Worm (Caenorhabditis elegans) whole organism, late embryonic: Measurements from ENCODE around the gene srlf-16.

Experiments used
- C08G9.2 ChIP-seq: sonication (generic microtip); optimal IDR thresholded peaks from 2 replicates; lab custom pipeline; 2016; ENCODE audit warnings: mild to moderate bottlenecking, missing genetic modification characterization, moderate library complexity, missing compliant biosample characterization
- F13H6.1 ChIP-seq: sonication (generic microtip); optimal IDR thresholded peaks from 2 replicates; lab custom pipeline; 2016; ENCODE audit warnings: missing genetic modification characterization, missing compliant biosample characterization
- T23F11.4 ChIP-seq: fragments of 200-800 bp; sonication (Bioruptor generic); optimal IDR thresholded peaks from 2 replicates; lab custom pipeline; 2018; ENCODE audit warnings: mild to moderate bottlenecking, missing genetic modification characterization, missing compliant biosample characterization
- Y22D7AL.16 ChIP-seq: sonication (generic microtip); optimal IDR thresholded peaks from 2 replicates; lab custom pipeline; 2016; ENCODE audit warnings: missing genetic modification characterization, missing compliant biosample characterization
- ceh-14 ChIP-seq: sonication (generic microtip); optimal IDR thresholded peaks from 2 replicates; lab custom pipeline; 2016; ENCODE audit warnings: missing genotype, missing genetic modification characterization, missing compliant biosample characterization
- ceh-19 ChIP-seq: fragments of 200-800 bp; sonication (Bioruptor generic); optimal IDR thresholded peaks from 2 replicates; lab custom pipeline; 2018; ENCODE audit warnings: mild to moderate bottlenecking, missing genetic modification characterization, missing compliant biosample characterization
- ceh-2 ChIP-seq: sonication (generic microtip); optimal IDR thresholded peaks from 2 replicates; lab custom pipeline; 2016; ENCODE audit warnings: missing genotype, missing genetic modification characterization, missing compliant biosample characterization
- ceh-22 ChIP-seq: sonication (generic microtip); optimal IDR thresholded peaks from 2 replicates; lab custom pipeline; 2017; ENCODE audit warnings: missing biosample characterization, missing genetic modification characterization
- ceh-30 ChIP-seq: fragments of 150-350 bp; optimal IDR thresholded peaks from 2 replicates; lab custom pipeline; 2014; ENCODE audit warnings: missing biosample characterization, missing genetic modification characterization
- ceh-31 ChIP-seq: sonication (generic microtip); optimal IDR thresholded peaks from 2 replicates; lab custom pipeline; 2016; ENCODE audit warnings: missing genetic modification characterization, missing compliant biosample characterization
- ceh-34 ChIP-seq: sonication (generic microtip); optimal IDR thresholded peaks from 2 replicates; lab custom pipeline; 2016; ENCODE audit warnings: mild to moderate bottlenecking, missing genetic modification characterization, missing compliant biosample characterization
- ceh-45 ChIP-seq: fragments of 200-800 bp; sonication (Bioruptor generic); IDR thresholded peaks from 2 replicates; pipeline ENCODE4 v1.3.6; 2022; ENCODE audit warnings: missing genetic modification reagents, missing genetic modification characterization, missing compliant biosample characterization
- ceh-48 ChIP-seq: sonication (generic microtip); optimal IDR thresholded peaks from 2 replicates; lab custom pipeline; 2016; ENCODE audit warnings: missing genetic modification characterization, inconsistent platforms, missing compliant biosample characterization
- ceh-6 ChIP-seq: fragments of 200-800 bp; sonication (Bioruptor generic); optimal IDR thresholded peaks from 2 replicates; lab custom pipeline; 2018; ENCODE audit warnings: mild to moderate bottlenecking, missing genetic modification characterization, missing compliant biosample characterization
- che-1 ChIP-seq: sonication (generic microtip); optimal IDR thresholded peaks from 2 replicates; lab custom pipeline; 2016; ENCODE audit warnings: mild to moderate bottlenecking, missing genetic modification characterization, missing compliant biosample characterization
- dmd-4 ChIP-seq: sonication (generic microtip); optimal IDR thresholded peaks from 2 replicates; lab custom pipeline; 2016; ENCODE audit warnings: borderline replicate concordance, missing genetic modification characterization, missing compliant biosample characterization
- elt-4 ChIP-seq: sonication (generic microtip); optimal IDR thresholded peaks from 2 replicates; lab custom pipeline; 2016; ENCODE audit warnings: missing genetic modification characterization, missing compliant biosample characterization
- ets-4 ChIP-seq: sonication (generic microtip); optimal IDR thresholded peaks from 2 replicates; lab custom pipeline; 2016; ENCODE audit warnings: missing genetic modification characterization, missing compliant biosample characterization
- eyg-1 ChIP-seq: sonication (generic microtip); optimal IDR thresholded peaks from 2 replicates; lab custom pipeline; 2016; ENCODE audit warnings: missing genotype, missing genetic modification characterization, missing compliant biosample characterization
- fax-1 ChIP-seq: sonication (generic microtip); optimal IDR thresholded peaks from 2 replicates; lab custom pipeline; 2016; ENCODE audit warnings: missing genotype, missing genetic modification characterization, missing compliant biosample characterization
- fkh-10 ChIP-seq: fragments of 150-350 bp; optimal IDR thresholded peaks from 2 replicates; lab custom pipeline; 2014; ENCODE audit warnings: missing biosample characterization, missing genetic modification reagents, missing genetic modification characterization
- fkh-6 ChIP-seq: sonication (generic microtip); optimal IDR thresholded peaks from 2 replicates; lab custom pipeline; 2016; ENCODE audit warnings: missing genetic modification characterization, missing compliant biosample characterization
- gmeb-2 ChIP-seq: sonication (generic microtip); optimal IDR thresholded peaks from 2 replicates; lab custom pipeline; 2016; ENCODE audit warnings: missing genetic modification characterization, inconsistent platforms, missing compliant biosample characterization
- hlh-13 ChIP-seq: fragments of 200-800 bp; sonication (Bioruptor generic); optimal IDR thresholded peaks from 2 replicates; lab custom pipeline; 2018; ENCODE audit warnings: mild to moderate bottlenecking, missing genetic modification characterization, missing compliant biosample characterization
- hlh-30 ChIP-seq: sonication (generic microtip); optimal IDR thresholded peaks from 2 replicates; lab custom pipeline; 2017; ENCODE audit warnings: antibody characterized with exemption, missing genetic modification characterization, missing compliant biosample characterization; ENCODE audit not compliant: insufficient read depth
- hlh-6 ChIP-seq: sonication (generic microtip); optimal IDR thresholded peaks from 2 replicates; lab custom pipeline; 2016; ENCODE audit warnings: missing genotype, missing genetic modification characterization, missing compliant biosample characterization
- hlh-8 ChIP-seq: sonication (generic microtip); optimal IDR thresholded peaks from 2 replicates; lab custom pipeline; 2016; ENCODE audit warnings: missing genotype, missing genetic modification characterization, missing compliant biosample characterization
- nfya-1 ChIP-seq: sonication (generic microtip); optimal IDR thresholded peaks from 2 replicates; lab custom pipeline; 2017; ENCODE audit warnings: missing genetic modification characterization, mild to moderate bottlenecking, missing compliant biosample characterization, antibody characterized with exemption, moderate library complexity
- npax-4 ChIP-seq: sonication (generic microtip); optimal IDR thresholded peaks from 2 replicates; lab custom pipeline; 2016; ENCODE audit warnings: missing genetic modification characterization, missing compliant biosample characterization
- odd-2 ChIP-seq: sonication (generic microtip); optimal IDR thresholded peaks from 2 replicates; lab custom pipeline; 2017; ENCODE audit warnings: antibody characterized with exemption, mild to moderate bottlenecking, missing genetic modification characterization, missing compliant biosample characterization
- pag-3 ChIP-seq: sonication (generic microtip); optimal IDR thresholded peaks from 2 replicates; lab custom pipeline; 2016; ENCODE audit warnings: missing compliant biosample characterization, missing genetic modification characterization, borderline replicate concordance
- pat-9 ChIP-seq: fragments of 200-800 bp; sonication (Bioruptor generic); optimal IDR thresholded peaks from 2 replicates; lab custom pipeline; 2018; ENCODE audit warnings: mild to moderate bottlenecking, missing genetic modification characterization, moderate library complexity, missing compliant biosample characterization
- pax-1 ChIP-seq: fragments of 150-350 bp; optimal IDR thresholded peaks from 2 replicates; lab custom pipeline; 2014; ENCODE audit warnings: missing biosample characterization, missing genetic modification characterization
- pha-2 ChIP-seq: sonication (generic microtip); optimal IDR thresholded peaks from 2 replicates; lab custom pipeline; 2017; ENCODE audit warnings: mild to moderate bottlenecking, missing genetic modification characterization, missing compliant biosample characterization
- pha-4 ChIP-seq: fragments of 150-350 bp; optimal IDR thresholded peaks from 2 replicates; lab custom pipeline; 2018; ENCODE audit warnings: missing biosample characterization, missing genetic modification reagents, missing genetic modification characterization
- ref-2 ChIP-seq: sonication (generic microtip); optimal IDR thresholded peaks from 2 replicates; lab custom pipeline; 2016; ENCODE audit warnings: missing genetic modification characterization, missing compliant biosample characterization
- syd-9 ChIP-seq: sonication (generic microtip); optimal IDR thresholded peaks from 2 replicates; lab custom pipeline; 2016; ENCODE audit warnings: mild to moderate bottlenecking, missing genetic modification characterization, moderate library complexity, missing compliant biosample characterization
- tbx-2 ChIP-seq: sonication (generic microtip); optimal IDR thresholded peaks from 2 replicates; lab custom pipeline; 2016; ENCODE audit warnings: missing genetic modification characterization, missing compliant biosample characterization
- tbx-7 ChIP-seq: sonication (generic microtip); optimal IDR thresholded peaks from 2 replicates; lab custom pipeline; 2016; ENCODE audit warnings: missing genotype, missing genetic modification characterization, missing compliant biosample characterization
- unc-3 ChIP-seq, 2 experiments: fragments of 200-800 bp in 1 of 2; sonication (Bioruptor generic) in 1 of 2; sonication (generic microtip) in 1 of 2; conservative IDR thresholded peaks in 1 of 2; optimal IDR thresholded peaks in 1 of 2; 2 replicates each; pipeline versions ENCODE4 v1.3.6 to Lab custom; 2016 to 2022; ENCODE audit warnings: missing compliant biosample characterization in 2 of 2, missing genetic modification characterization in 2 of 2, missing genetic modification reagents in 1 of 2
- unc-55 ChIP-seq: sonication (generic microtip); optimal IDR thresholded peaks from 2 replicates; lab custom pipeline; 2017; ENCODE audit warnings: missing biosample characterization, missing genetic modification reagents, missing genetic modification characterization
- zip-5 ChIP-seq: sonication (generic microtip); optimal IDR thresholded peaks from 2 replicates; lab custom pipeline; 2016; ENCODE audit warnings: missing genetic modification characterization, missing compliant biosample characterization

The srlf-16 gene

DNA sequence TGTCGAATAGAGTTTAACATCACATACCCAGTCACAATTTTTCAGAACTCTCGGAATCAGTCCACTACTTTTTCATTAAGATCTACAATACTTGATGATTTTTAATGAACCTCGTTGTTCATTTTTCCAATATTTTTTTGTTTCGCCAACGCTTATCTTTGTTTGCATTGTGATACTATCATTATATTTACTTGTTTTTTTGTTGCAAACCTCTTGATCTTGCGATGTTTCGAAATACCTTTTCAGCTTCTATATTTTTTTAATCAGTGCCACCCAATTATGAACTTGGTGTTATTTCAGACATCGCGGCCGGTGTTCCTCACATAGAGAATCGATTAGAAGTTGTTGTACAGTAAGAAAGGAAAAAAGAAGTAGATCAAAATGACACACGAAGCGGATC, 4.1 kb downstream of the srlf-16 start, which contains the start of gene myo-5:
myo-5 (plus strand) TSS at position 301 of the 400 bp plus-strand sequence.
- no peak for TF ChIP-seq zip-5
- no peak for TF ChIP-seq unc-3 (GFP tag; conservative IDR thresholded peaks at IDR 0.05; lab: Robert Waterston, UW)
- TF ChIP-seq unc-3 (tag; optimal IDR thresholded peaks at IDR 0.05; lab: Kevin White, UChicago) = no peak
- no peak for TF ChIP-seq che-1
- no peak for TF ChIP-seq npax-4 (tag; lab: Kevin White, UChicago)

DNA sequence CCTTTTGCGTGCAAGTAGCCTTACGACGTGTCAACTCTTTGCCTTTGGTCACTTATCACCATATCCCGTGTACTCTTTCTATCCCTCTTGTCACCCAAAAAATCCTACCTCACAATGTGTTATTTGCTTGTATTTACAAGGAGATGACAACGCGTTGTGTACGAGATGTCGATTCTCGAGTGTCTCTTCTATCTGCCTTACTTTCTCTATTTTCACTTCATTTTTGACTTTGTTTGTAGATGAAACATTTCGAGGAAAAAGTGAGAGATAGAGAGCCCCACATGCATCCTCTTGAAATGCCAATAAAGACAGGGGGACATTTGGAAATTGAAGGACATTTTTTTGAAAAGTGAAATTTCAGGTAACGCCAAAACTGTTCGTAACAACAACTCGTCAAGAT, 6.2 kb downstream of the srlf-16 start:
- TF ChIP-seq ceh-6 (GFP tag; lab: Kevin White, UChicago) = no peak
- TF ChIP-seq ets-4 = no peak
- no peak for TF ChIP-seq eyg-1 (tag; lab: Kevin White, UChicago)
- no peak for TF ChIP-seq ceh-30 (tag; lab: Kevin White, UChicago)
- no peak for TF ChIP-seq nfya-1 (tag; lab: Kevin White, UChicago)
- TF ChIP-seq pax-1 (tag; lab: Kevin White, UChicago) = no peak
- TF ChIP-seq dmd-4 (tag; lab: Kevin White, UChicago) = no peak
- no peak for TF ChIP-seq hlh-13 (GFP tag; lab: Kevin White, UChicago)
- TF ChIP-seq C08G9.2 (tag; lab: Kevin White, UChicago) = no peak
- no peak for TF ChIP-seq ceh-22 (tag; lab: Kevin White, UChicago)
- TF ChIP-seq ceh-14 = no peak

DNA sequence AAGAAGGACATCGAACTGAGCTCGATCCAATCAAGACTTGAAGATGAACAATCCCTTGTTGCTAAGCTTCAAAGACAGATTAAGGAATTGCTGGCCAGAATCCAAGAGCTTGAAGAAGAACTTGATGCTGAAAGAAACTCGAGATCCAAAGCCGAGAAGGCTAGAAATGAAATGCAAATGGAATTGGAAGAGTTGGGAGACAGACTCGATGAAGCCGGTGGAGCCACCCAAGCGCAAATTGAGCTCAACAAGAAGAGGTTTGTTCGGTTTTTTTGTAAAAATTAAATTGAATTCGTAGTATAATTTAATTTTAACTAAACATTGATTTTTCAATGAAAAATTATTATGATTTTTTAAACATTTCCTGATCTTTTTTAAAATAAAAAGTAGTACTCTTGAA, 10.0 kb downstream of the srlf-16 start:
- no peak for TF ChIP-seq pax-1 (tag; lab: Kevin White, UChicago)
- TF ChIP-seq ceh-30 (tag; lab: Kevin White, UChicago) = no peak
- TF ChIP-seq odd-2 = no peak
- no peak for TF ChIP-seq ceh-22 (tag; lab: Kevin White, UChicago)
- TF ChIP-seq elt-4 = no peak
- no peak for TF ChIP-seq ceh-34 (tag; lab: Kevin White, UChicago)
- TF ChIP-seq T23F11.4 (GFP tag; lab: Kevin White, UChicago) = no peak
- TF ChIP-seq fkh-6 = no peak
- TF ChIP-seq hlh-6 = no peak
- TF ChIP-seq fkh-10 (GFP tag; lab: Kevin White, UChicago) = no peak
- TF ChIP-seq gmeb-2 (tag; lab: Kevin White, UChicago) = no peak
- no peak for TF ChIP-seq F13H6.1 (tag; lab: Kevin White, UChicago)
- no peak for TF ChIP-seq Y22D7AL.16 (tag; lab: Kevin White, UChicago)
- TF ChIP-seq unc-55 (GFP tag; lab: Kevin White, UChicago) = no peak
- no peak for TF ChIP-seq tbx-7 (tag; lab: Kevin White, UChicago)
- TF ChIP-seq syd-9 = no peak
- TF ChIP-seq ceh-19 = no peak

DNA sequence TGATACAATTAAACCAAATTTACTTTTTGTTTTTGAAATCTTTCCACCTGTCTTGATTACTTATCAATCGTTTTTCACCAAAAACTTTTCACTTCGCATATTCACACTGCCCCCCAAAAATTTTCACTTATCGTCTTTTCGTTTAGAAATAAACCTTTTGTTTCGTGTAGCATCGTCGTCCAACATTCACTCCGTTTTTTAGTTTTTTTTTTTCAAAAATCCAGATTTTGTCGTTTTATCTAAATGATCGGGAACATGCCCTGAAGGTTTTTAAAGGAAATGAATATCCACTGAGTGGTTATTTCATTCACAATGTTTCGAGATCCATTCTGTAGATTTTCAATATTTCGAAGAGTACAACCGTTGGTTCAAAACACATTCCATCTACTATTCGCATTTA, 13.4 kb downstream of the srlf-16 start, which contains the start of gene D1014.7:
D1014.7 (plus strand) TSS at position 301 of the 400 bp plus-strand sequence.
- TF ChIP-seq C08G9.2 (tag; lab: Kevin White, UChicago) (no peak), Y22D7AL.16 (tag; lab: Kevin White, UChicago) (no peak), fax-1 (tag; lab: Kevin White, UChicago) (no peak), ceh-22 (tag; lab: Kevin White, UChicago) (no peak), dmd-4 (tag; lab: Kevin White, UChicago) (no peak), ceh-31 (tag; lab: Kevin White, UChicago) (no peak)

DNA sequence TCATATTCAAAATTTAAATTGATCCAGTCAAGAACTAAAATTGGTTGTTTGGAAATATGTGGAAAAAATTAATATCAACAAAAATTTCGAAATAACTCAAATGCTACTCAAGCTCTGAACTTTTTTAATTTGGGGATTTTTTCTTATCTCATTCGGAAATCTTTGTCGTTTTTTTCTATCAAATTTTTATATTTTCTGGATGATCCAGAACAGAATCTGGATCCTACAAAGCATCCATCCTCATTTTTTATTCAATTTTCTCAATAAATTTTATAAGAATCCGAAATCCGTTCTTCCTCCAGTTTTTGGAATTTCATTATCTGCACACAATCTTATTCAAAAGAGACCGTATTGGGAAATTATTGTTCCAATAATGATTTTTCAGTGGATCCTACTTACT, 16.3 kb downstream of the srlf-16 start, which contains the start of gene D1014.6:
D1014.6 (plus strand) TSS at position 301 of the 400 bp plus-strand sequence.
- TF ChIP-seq ceh-48 (no peak), fkh-10 (GFP tag; lab: Kevin White, UChicago) (no peak), ceh-14 (no peak), ceh-22 (tag; lab: Kevin White, UChicago) (no peak), hlh-30 (tag; lab: Kevin White, UChicago) (no peak), pat-9 (tag; lab: Kevin White, UChicago) (no peak), ceh-45 (no peak), ref-2 (tag; lab: Kevin White, UChicago) (no peak), npax-4 (tag; lab: Kevin White, UChicago) (no peak), Y22D7AL.16 (tag; lab: Kevin White, UChicago) (no peak), elt-4 (no peak), tbx-2 (tag; lab: Kevin White, UChicago) (no peak), hlh-13 (GFP tag; lab: Kevin White, UChicago) (no peak), fax-1 (tag; lab: Kevin White, UChicago) (no peak), fkh-6 (no peak), pag-3 (tag; lab: Kevin White, UChicago) (no peak), pha-4 (tag; lab: Kevin White, UChicago) (no peak), ceh-2 (no peak), hlh-8 (tag; lab: Kevin White, UChicago) (no peak), pha-2 (no peak)
